Worm (Caenorhabditis elegans) whole organism, late embryonic: Measurements from ENCODE around the gene arf-1.

Experiments used
- C08G9.2 ChIP-seq: sonication (generic microtip); optimal IDR thresholded peaks from 2 replicates; lab custom pipeline; 2016; ENCODE audit warnings: mild to moderate bottlenecking, missing genetic modification characterization, moderate library complexity, missing compliant biosample characterization
- C38D4.7 ChIP-seq: fragments of 200-800 bp; sonication (Bioruptor generic); optimal IDR thresholded peaks from 2 replicates; lab custom pipeline; 2018; ENCODE audit warnings: mild to moderate bottlenecking, missing genetic modification characterization, moderate library complexity, missing compliant biosample characterization
- K09A11.1 ChIP-seq: sonication (generic microtip); optimal IDR thresholded peaks from 2 replicates; lab custom pipeline; 2017; ENCODE audit warnings: antibody characterized with exemption, mild to moderate bottlenecking, missing genetic modification characterization, missing compliant biosample characterization; ENCODE audit not compliant: insufficient read depth
- Y22D7AL.16 ChIP-seq: sonication (generic microtip); optimal IDR thresholded peaks from 2 replicates; lab custom pipeline; 2016; ENCODE audit warnings: missing genetic modification characterization, missing compliant biosample characterization
- ahr-1 ChIP-seq: sonication (generic microtip); optimal IDR thresholded peaks from 2 replicates; lab custom pipeline; 2016; ENCODE audit warnings: missing genetic modification characterization, missing compliant biosample characterization
- ceh-2 ChIP-seq: sonication (generic microtip); optimal IDR thresholded peaks from 2 replicates; lab custom pipeline; 2016; ENCODE audit warnings: missing genotype, missing genetic modification characterization, missing compliant biosample characterization
- ceh-22 ChIP-seq: sonication (generic microtip); optimal IDR thresholded peaks from 2 replicates; lab custom pipeline; 2017; ENCODE audit warnings: missing biosample characterization, missing genetic modification characterization
- ceh-24 ChIP-seq: sonication (generic microtip); optimal IDR thresholded peaks from 2 replicates; lab custom pipeline; 2016; ENCODE audit warnings: mild to moderate bottlenecking, missing genetic modification characterization, missing compliant biosample characterization
- ceh-30 ChIP-seq: fragments of 150-350 bp; optimal IDR thresholded peaks from 2 replicates; lab custom pipeline; 2014; ENCODE audit warnings: missing biosample characterization, missing genetic modification characterization
- ceh-31 ChIP-seq: sonication (generic microtip); optimal IDR thresholded peaks from 2 replicates; lab custom pipeline; 2016; ENCODE audit warnings: missing genetic modification characterization, missing compliant biosample characterization
- ceh-48 ChIP-seq: sonication (generic microtip); optimal IDR thresholded peaks from 2 replicates; lab custom pipeline; 2016; ENCODE audit warnings: missing genetic modification characterization, inconsistent platforms, missing compliant biosample characterization
- ceh-9 ChIP-seq: sonication (generic microtip); optimal IDR thresholded peaks from 2 replicates; lab custom pipeline; 2016; ENCODE audit warnings: mild to moderate bottlenecking, missing genetic modification characterization, inconsistent platforms, missing compliant biosample characterization
- dmd-4 ChIP-seq: sonication (generic microtip); optimal IDR thresholded peaks from 2 replicates; lab custom pipeline; 2016; ENCODE audit warnings: borderline replicate concordance, missing genetic modification characterization, missing compliant biosample characterization
- elt-2 ChIP-seq: sonication (generic microtip); optimal IDR thresholded peaks from 2 replicates; lab custom pipeline; 2016; ENCODE audit warnings: missing genetic modification reagents, missing genetic modification characterization, missing compliant biosample characterization
- elt-4 ChIP-seq: sonication (generic microtip); optimal IDR thresholded peaks from 2 replicates; lab custom pipeline; 2016; ENCODE audit warnings: missing genetic modification characterization, missing compliant biosample characterization
- eyg-1 ChIP-seq: sonication (generic microtip); optimal IDR thresholded peaks from 2 replicates; lab custom pipeline; 2016; ENCODE audit warnings: missing genotype, missing genetic modification characterization, missing compliant biosample characterization
- hlh-15 ChIP-seq: sonication (generic microtip); optimal IDR thresholded peaks from 2 replicates; lab custom pipeline; 2016; ENCODE audit warnings: missing genetic modification characterization, missing compliant biosample characterization
- hlh-30 ChIP-seq: sonication (generic microtip); optimal IDR thresholded peaks from 2 replicates; lab custom pipeline; 2017; ENCODE audit warnings: antibody characterized with exemption, missing genetic modification characterization, missing compliant biosample characterization; ENCODE audit not compliant: insufficient read depth
- hlh-8 ChIP-seq: sonication (generic microtip); optimal IDR thresholded peaks from 2 replicates; lab custom pipeline; 2016; ENCODE audit warnings: missing genotype, missing genetic modification characterization, missing compliant biosample characterization
- lim-6 ChIP-seq: sonication (generic microtip); optimal IDR thresholded peaks from 2 replicates; lab custom pipeline; 2016; ENCODE audit warnings: missing genetic modification characterization, missing compliant biosample characterization
- lin-11 ChIP-seq: fragments of 200-800 bp; sonication (Bioruptor generic); optimal IDR thresholded peaks from 2 replicates; lab custom pipeline; 2018; ENCODE audit warnings: mild to moderate bottlenecking, missing genetic modification characterization, missing compliant biosample characterization
- mec-3 ChIP-seq: sonication (generic microtip); optimal IDR thresholded peaks from 2 replicates; lab custom pipeline; 2016; ENCODE audit warnings: borderline replicate concordance, missing genetic modification characterization, missing compliant biosample characterization
- nfya-1 ChIP-seq: sonication (generic microtip); optimal IDR thresholded peaks from 2 replicates; lab custom pipeline; 2017; ENCODE audit warnings: missing genetic modification characterization, mild to moderate bottlenecking, missing compliant biosample characterization, antibody characterized with exemption, moderate library complexity
- npax-4 ChIP-seq: sonication (generic microtip); optimal IDR thresholded peaks from 2 replicates; lab custom pipeline; 2016; ENCODE audit warnings: missing genetic modification characterization, missing compliant biosample characterization
- pax-1 ChIP-seq: fragments of 150-350 bp; optimal IDR thresholded peaks from 2 replicates; lab custom pipeline; 2014; ENCODE audit warnings: missing biosample characterization, missing genetic modification characterization
- pqm-1 ChIP-seq: sonication (generic microtip); optimal IDR thresholded peaks from 2 replicates; lab custom pipeline; 2016; ENCODE audit warnings: missing genetic modification characterization, missing compliant biosample characterization
- ref-2 ChIP-seq: sonication (generic microtip); optimal IDR thresholded peaks from 2 replicates; lab custom pipeline; 2016; ENCODE audit warnings: missing genetic modification characterization, missing compliant biosample characterization
- sdc-2 ChIP-seq: sonication (generic microtip); optimal IDR thresholded peaks from 2 replicates; lab custom pipeline; 2016; ENCODE audit warnings: missing genotype, missing genetic modification characterization, missing compliant biosample characterization
- sox-2 ChIP-seq: fragments of 200-800 bp; sonication (Bioruptor generic); IDR thresholded peaks from 2 replicates; pipeline ENCODE4 v1.3.6; 2022; ENCODE audit warnings: missing genetic modification reagents, missing genetic modification characterization, missing compliant biosample characterization
- syd-9 ChIP-seq: sonication (generic microtip); optimal IDR thresholded peaks from 2 replicates; lab custom pipeline; 2016; ENCODE audit warnings: mild to moderate bottlenecking, missing genetic modification characterization, moderate library complexity, missing compliant biosample characterization
- tbx-7 ChIP-seq: sonication (generic microtip); optimal IDR thresholded peaks from 2 replicates; lab custom pipeline; 2016; ENCODE audit warnings: missing genotype, missing genetic modification characterization, missing compliant biosample characterization
- ttx-3 ChIP-seq: sonication (generic microtip); optimal IDR thresholded peaks from 2 replicates; lab custom pipeline; 2016; ENCODE audit warnings: missing genetic modification reagents, missing genetic modification characterization, missing compliant biosample characterization
- unc-42 ChIP-seq: sonication (generic microtip); optimal IDR thresholded peaks from 2 replicates; lab custom pipeline; 2016; ENCODE audit warnings: missing genotype, missing genetic modification characterization, missing compliant biosample characterization

The arf-1 gene

ce11 chrIII:5730041-5730440, 15.4 kb downstream of the arf-1 start:
- no peak for TF ChIP-seq sox-2 (GFP tag; lab: Robert Waterston, UW)
- no peak for TF ChIP-seq ref-2 (tag; lab: Kevin White, UChicago)
- TF ChIP-seq lin-11 (tag; lab: Kevin White, UChicago), result no peak
- no peak for TF ChIP-seq elt-4
- no peak for TF ChIP-seq Y22D7AL.16
- TF ChIP-seq ceh-24, result no peak
- TF ChIP-seq K09A11.1, result no peak
- no peak for TF ChIP-seq tbx-7 (tag; lab: Kevin White, UChicago)
- TF ChIP-seq ttx-3 (tag; lab: Kevin White, UChicago), result no peak
- TF ChIP-seq npax-4 (tag; lab: Kevin White, UChicago), result no peak
- TF ChIP-seq syd-9 (tag; lab: Kevin White, UChicago), result no peak
- no peak for TF ChIP-seq eyg-1 (tag; lab: Kevin White, UChicago)
- no peak for TF ChIP-seq hlh-15 (tag; lab: Kevin White, UChicago)
- no peak for TF ChIP-seq ceh-9 (tag; lab: Kevin White, UChicago)
- no peak for TF ChIP-seq hlh-30 (tag; lab: Kevin White, UChicago)
- no peak for TF ChIP-seq hlh-8 (tag; lab: Kevin White, UChicago)
- TF ChIP-seq unc-42 (tag; lab: Kevin White, UChicago), result no peak
- no peak for TF ChIP-seq ceh-48 (tag; lab: Kevin White, UChicago)
- TF ChIP-seq ahr-1 (tag; lab: Kevin White, UChicago), result no peak

ce11 chrIII:5730980-5731636, 16.4 kb downstream of the arf-1 start, which contains the start of the genes B0244.9 and B0244.7:
Gene B0244.9 (minus strand): TSS chrIII:5731030.
Gene B0244.7 (plus strand): TSS chrIII:5731501.
- TF ChIP-seq elt-2 (tag; lab: Kevin White, UChicago) (peak; percentile 65), ref-2 (tag; lab: Kevin White, UChicago) (no peak)
- TF ChIP-seq, all 69 proteins: peak for 1

ce11 chrIII:5732925-5733324, 18.2 kb downstream of the arf-1 start, which contains the start of gene B0244.17:
Gene B0244.17 (plus strand): TSS chrIII:5733225.
- TF ChIP-seq elt-2 (tag; lab: Kevin White, UChicago), result peak; percentile 30
- no peak for TF ChIP-seq C38D4.7

ce11 chrIII:5734328-5734727, 19.6 kb downstream of the arf-1 start:
- TF ChIP-seq mec-3 (tag; lab: Kevin White, UChicago) (no peak), syd-9 (tag; lab: Kevin White, UChicago) (no peak), C08G9.2 (tag; lab: Kevin White, UChicago) (no peak), ceh-9 (tag; lab: Kevin White, UChicago) (no peak), ceh-48 (tag; lab: Kevin White, UChicago) (no peak), hlh-15 (tag; lab: Kevin White, UChicago) (no peak), nfya-1 (tag; lab: Kevin White, UChicago) (no peak), ref-2 (tag; lab: Kevin White, UChicago) (no peak)

- TF ChIP-seq lin-11 (tag; lab: Kevin White, UChicago), result no peak
- TF ChIP-seq ceh-22, result no peak
- TF ChIP-seq elt-2 (tag; lab: Kevin White, UChicago), result peak; percentile 73
- no peak for TF ChIP-seq npax-4 (tag; lab: Kevin White, UChicago)
- TF ChIP-seq ceh-24, result no peak
- TF ChIP-seq sdc-2 (tag; lab: Kevin White, UChicago), result no peak
- TF ChIP-seq K09A11.1, result no peak
These were observed 20.2 kb downstream of the arf-1 start, which contains the start of gene B0244.10 for ce11 chrIII:5734905-5735304. Gene B0244.10 (plus strand): TSS chrIII:5735158.

ce11 chrIII:5737708-5738107, 23.0 kb downstream of the arf-1 start, which contains the start of gene B0244.6:
Gene B0244.6 (plus strand): TSS chrIII:5738008.
- no peak for TF ChIP-seq ceh-31 (tag; lab: Kevin White, UChicago)
- no peak for TF ChIP-seq C08G9.2 (tag; lab: Kevin White, UChicago)
- no peak for TF ChIP-seq pax-1 (tag; lab: Kevin White, UChicago)
- TF ChIP-seq ceh-9 (tag; lab: Kevin White, UChicago), result no peak
- no peak for TF ChIP-seq dmd-4 (tag; lab: Kevin White, UChicago)
- TF ChIP-seq pqm-1 (tag; lab: Kevin White, UChicago), result no peak
- TF ChIP-seq ceh-2 (tag; lab: Kevin White, UChicago), result no peak
- no peak for TF ChIP-seq ceh-30
- TF ChIP-seq unc-42 (tag; lab: Kevin White, UChicago), result no peak
- TF ChIP-seq lim-6 (tag; lab: Kevin White, UChicago), result no peak
